Worm (Caenorhabditis elegans) whole organism, L1 larva: ENCODE measurements around the gene toca-1.

Experiments used
- ama-1 ChIP-seq: fragments of 150-350 bp; optimal IDR thresholded peaks from 2 replicates; lab custom pipeline; 2014
- ceh-82 ChIP-seq, 3 experiments: fragments of 150-350 bp in 1 of 3; sonication (generic microtip) in 2 of 3; optimal IDR thresholded peaks; 2 replicates each; lab custom pipeline; 2014 to 2017; ENCODE audit warnings: missing biosample characterization in 3 of 3, missing genetic modification characterization in 3 of 3
- ceh-90 ChIP-seq: sonication (generic microtip); optimal IDR thresholded peaks from 2 replicates; lab custom pipeline; 2016; ENCODE audit warnings: missing genetic modification characterization, missing compliant biosample characterization
- elt-2 ChIP-seq: sonication (generic microtip); optimal IDR thresholded peaks from 2 replicates; lab custom pipeline; 2016; ENCODE audit warnings: missing genetic modification characterization, mild to moderate bottlenecking, inconsistent platforms, missing compliant biosample characterization, missing genetic modification reagents
- jun-1 ChIP-seq: fragments of 150-350 bp; optimal IDR thresholded peaks from 2 replicates; lab custom pipeline; 2014; ENCODE audit warnings: missing biosample characterization, missing genetic modification reagents, missing genetic modification characterization
- lin-39 ChIP-seq: fragments of 150-350 bp; optimal IDR thresholded peaks from 2 replicates; lab custom pipeline; 2014; ENCODE audit warnings: missing biosample characterization, missing genetic modification reagents, missing genetic modification characterization
- nhr-47 ChIP-seq: sonication (generic microtip); optimal IDR thresholded peaks from 2 replicates; lab custom pipeline; 2016; ENCODE audit warnings: mild to moderate bottlenecking, missing genetic modification characterization, moderate library complexity, missing compliant biosample characterization
- snpc-4 ChIP-seq: fragments of 150-350 bp; optimal IDR thresholded peaks from 2 replicates; lab custom pipeline; 2014; ENCODE audit warnings: missing biosample characterization, missing genetic modification characterization
- unc-62 ChIP-seq: fragments of 150-350 bp; optimal IDR thresholded peaks from 2 replicates; lab custom pipeline; 2014; ENCODE audit warnings: missing biosample characterization, missing genetic modification reagents, missing genetic modification characterization
- unc-86 ChIP-seq: sonication (generic microtip); optimal IDR thresholded peaks from 2 replicates; lab custom pipeline; 2016; ENCODE audit warnings: missing genetic modification characterization, missing compliant biosample characterization
- ztf-4 ChIP-seq: fragments of 150-350 bp; optimal IDR thresholded peaks from 2 replicates; lab custom pipeline; 2014; ENCODE audit warnings: missing biosample characterization, missing genetic modification characterization

DNA sequence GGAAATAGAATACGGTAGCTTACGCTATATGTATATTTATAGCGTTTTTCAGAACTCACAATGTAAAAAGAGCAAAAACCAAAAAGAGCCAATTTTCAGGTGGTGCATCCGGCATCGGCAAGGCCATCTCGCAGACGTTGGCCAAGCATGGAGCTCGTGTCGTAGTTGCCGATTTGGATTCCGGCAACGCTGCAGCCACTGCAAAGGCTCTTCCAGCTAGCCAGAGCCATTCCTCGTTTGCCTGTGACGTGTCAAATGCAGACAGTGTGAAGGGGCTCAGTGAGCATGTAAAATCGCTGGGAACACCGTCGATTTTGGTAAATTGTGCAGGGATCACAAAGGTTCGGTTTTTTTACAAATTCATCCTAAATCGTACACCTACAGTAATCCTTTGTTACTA, 34.2 kb downstream of the toca-1 start:
- TF ChIP-seq unc-62, result no peak
- no peak for TF ChIP-seq nhr-47
- TF ChIP-seq ceh-82 (tag; optimal IDR thresholded peaks at IDR 0.05; lab: Kevin White, UChicago), result no peak
- no peak for TF ChIP-seq snpc-4 (tag; lab: Kevin White, UChicago)
- no peak for TF ChIP-seq ztf-4 (tag; lab: Kevin White, UChicago)
- TF ChIP-seq lin-39 (tag; lab: Kevin White, UChicago), result no peak
- no peak for TF ChIP-seq jun-1 (tag; lab: Kevin White, UChicago)
- TF ChIP-seq ama-1 (lab: Kevin White, UChicago), result no peak
- no peak for TF ChIP-seq unc-86
- no peak for TF ChIP-seq elt-2 (tag; lab: Kevin White, UChicago)
- no peak for TF ChIP-seq ceh-90 (tag; lab: Kevin White, UChicago)
